Worm (Caenorhabditis elegans) whole organism, L1 larva: Measurements from ENCODE around the gene K02G10.15.

Experiments used
- C16A3.4 ChIP-seq: fragments of 150-350 bp; optimal IDR thresholded peaks from 2 replicates; lab custom pipeline; 2014; ENCODE audit warnings: missing biosample characterization, missing genetic modification characterization
- C34B4.2 ChIP-seq: sonication (generic microtip); optimal IDR thresholded peaks from 2 replicates; lab custom pipeline; 2017; ENCODE audit warnings: mild to moderate bottlenecking, missing genetic modification characterization, missing compliant biosample characterization
- F16B12.6 ChIP-seq: fragments of 150-350 bp; optimal IDR thresholded peaks from 2 replicates; lab custom pipeline; 2014; ENCODE audit warnings: missing biosample characterization, missing genetic modification characterization
- aha-1 ChIP-seq: fragments of 150-350 bp; optimal IDR thresholded peaks from 2 replicates; lab custom pipeline; 2014; ENCODE audit warnings: missing biosample characterization, missing genetic modification characterization
- aly-2 ChIP-seq: fragments of 150-350 bp; optimal IDR thresholded peaks from 2 replicates; lab custom pipeline; 2014; ENCODE audit warnings: missing biosample characterization, missing genetic modification characterization
- ama-1 ChIP-seq: fragments of 150-350 bp; optimal IDR thresholded peaks from 2 replicates; lab custom pipeline; 2014
- blmp-1 ChIP-seq: fragments of 150-350 bp; optimal IDR thresholded peaks from 2 replicates; lab custom pipeline; 2014; ENCODE audit warnings: missing biosample characterization, missing genetic modification characterization
- ceh-8 ChIP-seq: fragments of 200-800 bp; sonication (Bioruptor generic); optimal IDR thresholded peaks from 2 replicates; lab custom pipeline; 2018; ENCODE audit warnings: mild to moderate bottlenecking, missing genetic modification characterization, moderate library complexity, missing compliant biosample characterization
- ceh-90 ChIP-seq: sonication (generic microtip); optimal IDR thresholded peaks from 2 replicates; lab custom pipeline; 2016; ENCODE audit warnings: missing genetic modification characterization, missing compliant biosample characterization
- efl-1 ChIP-seq, 4 experiments: fragments of 150-350 bp; optimal IDR thresholded peaks in 3 of 4; peaks in 1 of 4; 1 replicate in 1 of 4; 2 replicates in 3 of 4; lab custom pipeline; 2014; ENCODE audit warnings: missing biosample characterization in 2 of 4, missing genetic modification characterization in 2 of 4, missing genetic modification reagents in 2 of 4
- efl-3 ChIP-seq: fragments of 200-800 bp; sonication (Bioruptor generic); optimal IDR thresholded peaks from 2 replicates; lab custom pipeline; 2018; ENCODE audit warnings: mild to moderate bottlenecking, missing genetic modification characterization, missing compliant biosample characterization
- egl-27 ChIP-seq, 2 experiments: fragments of 150-350 bp in 1 of 2; sonication (generic microtip); optimal IDR thresholded peaks; 3 replicates each; lab custom pipeline; 2017 to 2018; ENCODE audit warnings: missing biosample characterization in 2 of 2, missing genetic modification characterization in 2 of 2, missing genetic modification reagents in 2 of 2
- elt-3 ChIP-seq, 6 experiments: fragments of 150-350 bp in 1 of 6; sonication (generic microtip); optimal IDR thresholded peaks; 2 replicates each; lab custom pipeline; 2017 to 2018; ENCODE audit warnings: missing biosample characterization in 6 of 6, missing genetic modification characterization in 6 of 6, inconsistent platforms in 1 of 6
- ets-5 ChIP-seq: fragments of 200-800 bp; sonication (Bioruptor generic); IDR thresholded peaks from 2 replicates; pipeline ENCODE4 v1.3.6; 2022; ENCODE audit warnings: missing genetic modification characterization, missing compliant biosample characterization
- fkh-4 ChIP-seq: sonication (generic microtip); optimal IDR thresholded peaks from 2 replicates; lab custom pipeline; 2016; ENCODE audit warnings: missing compliant biosample characterization, missing genetic modification characterization, borderline replicate concordance
- fkh-8 ChIP-seq: sonication (generic microtip); optimal IDR thresholded peaks from 2 replicates; lab custom pipeline; 2016; ENCODE audit warnings: mild to moderate bottlenecking, missing genetic modification characterization, missing compliant biosample characterization
- fos-1 ChIP-seq: fragments of 150-350 bp; optimal IDR thresholded peaks from 2 replicates; lab custom pipeline; 2014; ENCODE audit warnings: missing biosample characterization, missing genetic modification characterization
- grh-1 ChIP-seq: fragments of 200-800 bp; sonication (Bioruptor generic); IDR thresholded peaks from 2 replicates; pipeline ENCODE4 v1.3.6; 2022; ENCODE audit warnings: missing genetic modification reagents, missing genetic modification characterization, missing compliant biosample characterization
- hlh-4 ChIP-seq: sonication (generic microtip); optimal IDR thresholded peaks from 2 replicates; lab custom pipeline; 2016; ENCODE audit warnings: mild to moderate bottlenecking, missing genetic modification characterization, missing compliant biosample characterization
- hpl-2 ChIP-seq: fragments of 150-350 bp; optimal IDR thresholded peaks from 2 replicates; lab custom pipeline; 2014; ENCODE audit warnings: missing biosample characterization, missing genetic modification reagents, missing genetic modification characterization
- irx-1 ChIP-seq: sonication (generic microtip); optimal IDR thresholded peaks from 2 replicates; lab custom pipeline; 2016; ENCODE audit warnings: missing genetic modification characterization, missing compliant biosample characterization
- jun-1 ChIP-seq: fragments of 150-350 bp; optimal IDR thresholded peaks from 2 replicates; lab custom pipeline; 2014; ENCODE audit warnings: missing biosample characterization, missing genetic modification reagents, missing genetic modification characterization
- lin-14 ChIP-seq: fragments of 200-800 bp; sonication (Bioruptor generic); optimal IDR thresholded peaks from 2 replicates; lab custom pipeline; 2018; ENCODE audit warnings: mild to moderate bottlenecking, missing genetic modification characterization, moderate library complexity, missing compliant biosample characterization
- lin-35 ChIP-seq, 2 experiments: fragments of 150-350 bp; optimal IDR thresholded peaks; 2 replicates each; lab custom pipeline; 2014; ENCODE audit warnings: missing biosample characterization in 2 of 2, missing genetic modification characterization in 2 of 2, missing genetic modification reagents in 2 of 2
- lir-3 ChIP-seq: sonication (generic microtip); optimal IDR thresholded peaks from 2 replicates; lab custom pipeline; 2016; ENCODE audit warnings: mild to moderate bottlenecking, missing genetic modification characterization, moderate library complexity, missing compliant biosample characterization; ENCODE audit not compliant: poor library complexity
- mef-2 ChIP-seq: fragments of 150-350 bp; optimal IDR thresholded peaks from 2 replicates; lab custom pipeline; 2014; ENCODE audit warnings: missing biosample characterization, missing genetic modification characterization
- mep-1 ChIP-seq: fragments of 150-350 bp; optimal IDR thresholded peaks from 2 replicates; lab custom pipeline; 2014; ENCODE audit warnings: missing biosample characterization, missing genetic modification characterization
- nhr-11 ChIP-seq: fragments of 150-350 bp; optimal IDR thresholded peaks from 2 replicates; lab custom pipeline; 2014; ENCODE audit warnings: missing biosample characterization, missing genetic modification characterization
- nhr-20 ChIP-seq: sonication (generic microtip); optimal IDR thresholded peaks from 2 replicates; lab custom pipeline; 2016; ENCODE audit warnings: mild to moderate bottlenecking, missing genetic modification characterization, missing compliant biosample characterization
- nhr-237 ChIP-seq: fragments of 150-350 bp; optimal IDR thresholded peaks from 2 replicates; lab custom pipeline; 2014; ENCODE audit warnings: missing biosample characterization, missing genetic modification characterization
- nhr-47 ChIP-seq: sonication (generic microtip); optimal IDR thresholded peaks from 2 replicates; lab custom pipeline; 2016; ENCODE audit warnings: mild to moderate bottlenecking, missing genetic modification characterization, moderate library complexity, missing compliant biosample characterization
- nhr-71 ChIP-seq: sonication (generic microtip); optimal IDR thresholded peaks from 2 replicates; lab custom pipeline; 2016; ENCODE audit warnings: mild to moderate bottlenecking, missing genetic modification characterization, moderate library complexity, missing compliant biosample characterization
- nhr-77 ChIP-seq: fragments of 150-350 bp; optimal IDR thresholded peaks from 2 replicates; lab custom pipeline; 2014; ENCODE audit warnings: missing biosample characterization, missing genetic modification characterization
- nhr-85 ChIP-seq: sonication (generic microtip); peaks from one replicate; lab custom pipeline; 2016; ENCODE audit warnings: missing genetic modification characterization, inconsistent platforms, missing compliant biosample characterization
- nhr-90 ChIP-seq: sonication (generic microtip); optimal IDR thresholded peaks from 2 replicates; lab custom pipeline; 2016; ENCODE audit warnings: mild to moderate bottlenecking, missing genetic modification characterization, missing compliant biosample characterization; ENCODE audit not compliant: poor library complexity
- pax-3 ChIP-seq: fragments of 200-800 bp; sonication (Bioruptor generic); optimal IDR thresholded peaks from 2 replicates; lab custom pipeline; 2018; ENCODE audit warnings: mild to moderate bottlenecking, missing genetic modification characterization, moderate library complexity, missing compliant biosample characterization
- skn-1 ChIP-seq: fragments of 150-350 bp; optimal IDR thresholded peaks from 2 replicates; lab custom pipeline; 2014; ENCODE audit warnings: missing biosample characterization, missing genetic modification characterization
- snu-23 ChIP-seq: sonication (generic microtip); optimal IDR thresholded peaks from 2 replicates; lab custom pipeline; 2016; ENCODE audit warnings: missing genetic modification characterization, missing compliant biosample characterization
- sptf-1 ChIP-seq: fragments of 150-350 bp; optimal IDR thresholded peaks from 2 replicates; lab custom pipeline; 2014; ENCODE audit warnings: missing biosample characterization, missing genetic modification characterization
- swsn-7 ChIP-seq: sonication (generic microtip); optimal IDR thresholded peaks from 2 replicates; lab custom pipeline; 2016; ENCODE audit warnings: missing genetic modification characterization, missing compliant biosample characterization
- tbx-2 ChIP-seq: sonication (generic microtip); optimal IDR thresholded peaks from 2 replicates; lab custom pipeline; 2016; ENCODE audit warnings: missing genetic modification characterization, missing compliant biosample characterization
- tlp-1 ChIP-seq: fragments of 150-350 bp; optimal IDR thresholded peaks from 2 replicates; lab custom pipeline; 2014; ENCODE audit warnings: missing biosample characterization, missing genetic modification characterization
- unc-130 ChIP-seq: fragments of 150-350 bp; optimal IDR thresholded peaks from 2 replicates; lab custom pipeline; 2017; ENCODE audit warnings: missing biosample characterization, missing genetic modification characterization, inconsistent platforms
- unc-98 ChIP-seq: fragments of 200-800 bp; sonication (Bioruptor generic); IDR thresholded peaks from 2 replicates; pipeline ENCODE4 v1.3.6; 2022; ENCODE audit warnings: missing genetic modification characterization, missing compliant biosample characterization
- ztf-4 ChIP-seq: fragments of 150-350 bp; optimal IDR thresholded peaks from 2 replicates; lab custom pipeline; 2014; ENCODE audit warnings: missing biosample characterization, missing genetic modification characterization

K02G10.15 gene

DNA sequence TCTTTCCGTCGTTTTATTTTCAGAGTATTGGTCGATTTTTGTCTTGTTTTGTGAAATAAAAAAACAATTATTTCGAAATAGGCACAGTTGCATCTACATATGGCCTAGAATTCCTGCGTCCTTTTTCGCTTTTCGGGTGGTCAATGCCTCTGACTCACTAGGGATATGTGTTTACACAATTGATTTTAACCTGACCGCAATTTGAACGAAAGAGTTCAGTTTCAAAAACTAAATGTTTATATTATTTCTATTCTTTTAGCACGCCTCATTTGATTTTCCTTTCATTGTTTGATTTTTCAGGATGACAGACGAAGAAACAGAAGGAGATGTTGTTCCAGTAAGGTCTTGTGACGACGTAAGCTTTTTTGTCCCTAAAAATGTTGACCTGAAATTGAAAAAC, 14.7 kb downstream of the K02G10.15 start, which contains the start of gene mfsd-12:
TSS of gene mfsd-12 (plus strand) at position 301 of the 400 bp plus-strand sequence.
- TF ChIP-seq blmp-1 (tag; lab: Kevin White, UChicago) = peak; percentile 2
- no peak for TF ChIP-seq lin-14
- TF ChIP-seq ztf-4 (tag; lab: Kevin White, UChicago) = no peak
- TF ChIP-seq tlp-1 = no peak
- no peak for TF ChIP-seq aha-1
- no peak for TF ChIP-seq efl-1 (optimal IDR thresholded peaks at IDR 0.05; lab: Kevin White, UChicago)
- peak in 1 of 2 experiments; percentile 42 for TF ChIP-seq efl-1 (GFP tag; optimal IDR thresholded peaks at IDR 0.05 in 1 of 2; lab: Kevin White, UChicago)
- peak; percentile 22 for TF ChIP-seq skn-1 (tag; lab: Kevin White, UChicago)
- no peak for TF ChIP-seq nhr-11

DNA sequence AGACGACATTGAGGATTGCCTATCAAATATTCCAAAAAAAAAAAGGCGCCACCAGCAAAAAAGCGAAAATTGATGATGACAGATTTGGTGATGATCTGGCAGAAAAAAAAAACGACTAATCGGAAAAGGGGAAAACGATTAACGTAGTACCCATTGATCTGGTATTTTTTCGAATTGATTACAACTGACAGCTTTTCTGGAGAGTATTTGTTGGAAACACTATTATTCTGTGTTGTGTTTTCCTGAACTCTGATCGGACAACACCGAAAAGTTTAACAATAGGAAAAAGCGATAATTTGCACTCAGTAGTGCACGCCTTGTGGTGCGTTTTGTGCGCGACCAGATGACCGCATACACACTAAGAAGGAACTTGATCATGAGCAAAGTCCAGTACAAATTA, 17.9 kb downstream of the K02G10.15 start:
- TF ChIP-seq fkh-8 (peak; percentile 13), ets-5 (GFP tag; lab: Robert Waterston, UW) (no peak), C34B4.2 (no peak), hlh-4 (tag; lab: Kevin White, UChicago) (no peak), lir-3 (tag; lab: Kevin White, UChicago) (no peak), aly-2 (tag; lab: Kevin White, UChicago) (no peak), fkh-4 (tag; lab: Kevin White, UChicago) (no peak), unc-98 (GFP tag; lab: Robert Waterston, UW) (no peak), F16B12.6 (tag; lab: Kevin White, UChicago) (no peak), efl-1 (optimal IDR thresholded peaks at IDR 0.05; lab: Kevin White, UChicago) (no peak), efl-1 (GFP tag; optimal IDR thresholded peaks at IDR 0.05 in 1 of 2; lab: Kevin White, UChicago) (peak in 1 of 2 experiments; percentile 73), blmp-1 (tag; lab: Kevin White, UChicago) (peak; percentile 45), snu-23 (GFP tag; lab: Kevin White, UChicago) (no peak), mep-1 (tag; lab: Kevin White, UChicago) (no peak), ama-1 (no peak), ceh-90 (tag; lab: Kevin White, UChicago) (no peak), efl-3 (GFP tag; lab: Kevin White, UChicago) (no peak), ceh-8 (no peak), irx-1 (no peak), jun-1 (tag; lab: Kevin White, UChicago) (no peak), fos-1 (tag; lab: Kevin White, UChicago) (no peak), sptf-1 (tag; lab: Kevin White, UChicago) (no peak), mef-2 (tag; lab: Kevin White, UChicago) (no peak)

DNA sequence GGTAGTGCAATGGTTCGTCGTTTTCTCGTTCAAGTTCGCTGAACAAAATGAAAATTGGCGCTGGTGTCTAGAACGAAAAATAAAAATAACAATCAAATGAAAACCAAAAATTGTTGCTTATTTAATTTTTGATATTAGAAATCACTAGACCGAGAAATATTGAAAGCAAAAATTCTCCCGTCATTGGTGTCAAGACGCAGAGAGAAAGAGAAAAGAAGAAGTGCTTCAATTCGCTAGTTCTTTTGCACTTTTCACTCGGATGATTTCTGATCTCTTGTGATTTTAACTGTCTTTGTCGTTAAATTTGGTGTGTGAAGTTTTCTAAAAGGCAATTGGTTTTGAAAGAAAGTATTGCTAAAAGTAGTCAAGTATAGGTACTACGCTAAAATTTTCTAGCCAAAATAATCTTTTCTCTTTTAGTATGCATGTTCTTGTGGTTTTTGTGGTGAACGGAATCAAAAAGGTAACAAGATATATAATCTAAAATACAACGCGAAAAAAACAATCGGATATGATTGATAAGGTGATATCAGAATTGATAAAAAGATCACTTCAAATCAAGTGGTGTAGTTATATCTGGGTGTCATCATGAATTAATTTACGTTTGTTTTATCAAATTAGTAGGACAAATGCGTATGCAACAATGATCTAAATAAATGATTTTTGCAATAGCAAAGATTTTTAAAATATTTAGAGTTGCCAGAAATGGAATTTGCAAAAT, 19.4 kb downstream of the K02G10.15 start:
- TF ChIP-seq F16B12.6 (tag; lab: Kevin White, UChicago) (no peak), lin-14 (peak; percentile 6), nhr-85 (tag; lab: Kevin White, UChicago) (peak; percentile 77), ama-1 (no peak), nhr-71 (peak; percentile 10), efl-1 (optimal IDR thresholded peaks at IDR 0.05; lab: Kevin White, UChicago) (peak in 1 of 2 experiments; percentile 10), efl-1 (GFP tag; optimal IDR thresholded peaks at IDR 0.05 in 1 of 2; lab: Kevin White, UChicago) (peak in 1 of 2 experiments; percentile 55), blmp-1 (tag; lab: Kevin White, UChicago) (peak; percentile 7), unc-130 (tag; lab: Kevin White, UChicago) (no peak), nhr-20 (tag; lab: Kevin White, UChicago) (peak; percentile 25), elt-3 (tag; optimal IDR thresholded peaks at IDR 0.05; lab: Kevin White, UChicago) (peak in 5 of 6 experiments; percentile 55 to 81 (median 61)), pax-3 (no peak)

DNA sequence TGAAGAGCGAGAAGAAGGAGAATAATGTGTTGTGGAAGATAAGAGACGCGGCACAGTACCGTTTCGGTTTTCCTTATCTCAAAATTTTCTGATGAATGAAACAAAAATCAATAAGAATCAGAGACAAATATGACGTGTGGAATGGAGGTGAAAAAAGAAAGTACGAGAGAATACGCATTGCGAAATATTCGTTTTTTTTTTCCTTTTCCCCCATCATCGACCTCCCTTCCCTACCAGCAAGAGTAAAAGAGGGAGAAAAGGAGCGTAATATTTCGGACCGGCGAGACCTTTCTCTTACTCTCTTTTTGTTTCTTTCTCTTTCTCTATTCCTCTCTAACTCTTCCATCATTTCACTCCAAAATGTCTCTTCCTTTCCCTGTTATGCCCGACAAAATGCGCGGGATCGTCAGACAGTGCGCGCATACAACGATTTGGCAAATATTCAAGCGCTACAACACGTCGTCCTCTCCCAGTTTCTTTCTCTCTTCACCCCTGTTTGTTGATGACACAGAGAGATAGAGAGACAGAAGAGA, 20.2 kb downstream of the K02G10.15 start:
- TF ChIP-seq ztf-4 (tag; lab: Kevin White, UChicago) (no peak), unc-130 (tag; lab: Kevin White, UChicago) (peak; percentile 13), skn-1 (tag; lab: Kevin White, UChicago) (peak; percentile 82), egl-27 (tag; optimal IDR thresholded peaks at IDR 0.05; lab: Kevin White, UChicago) (no peak), nhr-77 (tag; lab: Kevin White, UChicago) (peak; percentile 57), tbx-2 (tag; lab: Kevin White, UChicago) (peak; percentile 61), nhr-47 (tag; lab: Kevin White, UChicago) (peak; percentile 37), nhr-237 (tag; lab: Kevin White, UChicago) (no peak), hpl-2 (GFP tag; lab: Kevin White, UChicago) (no peak), grh-1 (GFP tag; lab: Robert Waterston, UW) (peak; percentile 54), C16A3.4 (tag; lab: Kevin White, UChicago) (peak; percentile 56), swsn-7 (tag; lab: Kevin White, UChicago) (peak; percentile 49), nhr-90 (tag; lab: Kevin White, UChicago) (peak; percentile 66), efl-1 (optimal IDR thresholded peaks at IDR 0.05; lab: Kevin White, UChicago) (peak; percentile 31 to 53), efl-1 (GFP tag; optimal IDR thresholded peaks at IDR 0.05 in 1 of 2; lab: Kevin White, UChicago) (peak in 1 of 2 experiments; percentile 88), lin-35 (GFP tag; optimal IDR thresholded peaks at IDR 0.05; lab: Kevin White, UChicago) (peak in 1 of 2 experiments; percentile 36), sptf-1 (tag; lab: Kevin White, UChicago) (no peak)
